Fruit fly (Drosophila melanogaster): Measurements from ENCODE around the gene HisRS.

Gene HisRS

dm6 chrX:18515205-18515921 is at the start of gene HisRS, which contains the start of gene Bx:
Gene HisRS, plus strand, starts transcription at chrX:18515428.
Gene Bx, plus strand, starts transcription at chrX:18515428.
- peak; percentile 31 for TF ChIP-seq EcR (GFP tag; optimal IDR thresholded peaks at IDR 0.05)
- no peak for TF ChIP-seq Pif1A (GFP tag; optimal IDR thresholded peaks at IDR 0.05)
- TF ChIP-seq CG4496 (GFP tag; IDR thresholded peaks at IDR 0.05) = peak; percentile 9; the same call in 2 of the 3 replicates

- TF ChIP-seq Ets98B (GFP tag; IDR thresholded peaks at IDR 0.05) = no peak
- TF ChIP-seq rn (GFP tag; IDR thresholded peaks at IDR 0.05) = no peak
- TF ChIP-seq CG8301 (tag; optimal IDR thresholded peaks at IDR 0.05) = no peak
- TF ChIP-seq CG15710 (tag; optimal IDR thresholded peaks at IDR 0.05) = no peak
- no peak for TF ChIP-seq CG17806 (tag; optimal IDR thresholded peaks at IDR 0.05)
- TF ChIP-seq CG8159 (tag; optimal IDR thresholded peaks at IDR 0.05) = no peak
- no peak for TF ChIP-seq fd96Ca (GFP tag; IDR thresholded peaks at IDR 0.05)
- TF ChIP-seq CG34367 (tag; optimal IDR thresholded peaks at IDR 0.05) = no peak
- TF ChIP-seq Pif1B (GFP tag; optimal IDR thresholded peaks at IDR 0.05) = no peak
- no peak for TF ChIP-seq Snoo (tag; optimal IDR thresholded peaks at IDR 0.05)
- TF ChIP-seq CG9948 (tag; optimal IDR thresholded peaks at IDR 0.05) = no peak
- TF ChIP-seq CG10348 (GFP tag; IDR thresholded peaks at IDR 0.05) = no peak
- no peak for TF ChIP-seq gl (tag; optimal IDR thresholded peaks at IDR 0.05)
Measured at dm6 chrX:18467881-18468280, 47.3 kb upstream of the HisRS start.

- TF ChIP-seq CG17806 (tag; optimal IDR thresholded peaks at IDR 0.05) = peak; percentile 32
- TF ChIP-seq CG14655 (GFP tag; optimal IDR thresholded peaks at IDR 0.05) = peak; percentile 3
- TF ChIP-seq CG9948 (tag; optimal IDR thresholded peaks at IDR 0.05) = no peak
- TF ChIP-seq CG13204 (GFP tag; optimal IDR thresholded peaks at IDR 0.05) = no peak
- TF ChIP-seq Pif1A (GFP tag; optimal IDR thresholded peaks at IDR 0.05) = peak; percentile 21
- no peak for TF ChIP-seq CG10348 (GFP tag; IDR thresholded peaks at IDR 0.05)
- no peak for TF ChIP-seq CG12605 (GFP tag; IDR thresholded peaks at IDR 0.05)
- no peak for TF ChIP-seq gl (tag; optimal IDR thresholded peaks at IDR 0.05)
- TF ChIP-seq CG8159 (tag; optimal IDR thresholded peaks at IDR 0.05) = peak; percentile 18
- 0 out of 2 replicates have a peak, but pooled peaks have one; percentile 22 for TF ChIP-seq CG32121 (GFP tag; IDR thresholded peaks at IDR 0.05)
- peak; percentile 13 for TF ChIP-seq Pif1B (GFP tag; optimal IDR thresholded peaks at IDR 0.05)
- no peak for TF ChIP-seq Snoo (tag; optimal IDR thresholded peaks at IDR 0.05)
- TF ChIP-seq CG8301 (tag; optimal IDR thresholded peaks at IDR 0.05) = peak; percentile 19
- TF ChIP-seq D1 (tag; optimal IDR thresholded peaks at IDR 0.05) = no peak
- no peak for TF ChIP-seq EcR (GFP tag; optimal IDR thresholded peaks at IDR 0.05)
- TF ChIP-seq Ets98B (GFP tag; IDR thresholded peaks at IDR 0.05) = peak; percentile 28; the same call in 1 of the 2 replicates
- TF ChIP-seq rn (GFP tag; IDR thresholded peaks at IDR 0.05) = no peak
- TF ChIP-seq CG34367 (tag; optimal IDR thresholded peaks at IDR 0.05) = no peak
- TF ChIP-seq CG15710 (tag; optimal IDR thresholded peaks at IDR 0.05) = no peak
- TF ChIP-seq fd96Ca (GFP tag; IDR thresholded peaks at IDR 0.05) = no peak
- peak; percentile 42; the same call in 2 of the 3 replicates for TF ChIP-seq CG4496 (GFP tag; IDR thresholded peaks at IDR 0.05)
Measured at dm6 chrX:18479307-18480134, 35.7 kb upstream of the HisRS start, which contains the start of gene CG32547. Gene CG32547, minus strand, starts transcription at chrX:18479487.

dm6 chrX:18482537-18482936 is 32.7 kb upstream of the HisRS start:
- TF ChIP-seq CG12605 (GFP tag; IDR thresholded peaks at IDR 0.05) (no peak), Pif1B (GFP tag; optimal IDR thresholded peaks at IDR 0.05) (no peak), CG34367 (tag; optimal IDR thresholded peaks at IDR 0.05) (no peak), D1 (tag; optimal IDR thresholded peaks at IDR 0.05) (no peak), rn (GFP tag; IDR thresholded peaks at IDR 0.05) (no peak), CG8159 (tag; optimal IDR thresholded peaks at IDR 0.05) (no peak), CG9948 (tag; optimal IDR thresholded peaks at IDR 0.05) (no peak), CG4496 (GFP tag; IDR thresholded peaks at IDR 0.05) (no peak), CG17806 (tag; optimal IDR thresholded peaks at IDR 0.05) (no peak)

dm6 chrX:18483261-18484218 is 31.7 kb upstream of the HisRS start, which contains the start of gene Hayan:
Gene Hayan, minus strand, starts transcription at chrX:18483772.
- TF ChIP-seq CG15710 (tag; optimal IDR thresholded peaks at IDR 0.05) = peak; percentile 17
- peak; percentile 30 for TF ChIP-seq EcR (GFP tag; optimal IDR thresholded peaks at IDR 0.05)
- peak; percentile 58 for TF ChIP-seq gl (tag; optimal IDR thresholded peaks at IDR 0.05)
- TF ChIP-seq Snoo (tag; optimal IDR thresholded peaks at IDR 0.05) = peak; percentile 25
- peak; percentile 49 for TF ChIP-seq CG8159 (tag; optimal IDR thresholded peaks at IDR 0.05)
- TF ChIP-seq CG32121 (GFP tag; IDR thresholded peaks at IDR 0.05) = 0 out of 2 replicates have a peak, but pooled peaks have one; percentile 32
- TF ChIP-seq Pif1B (GFP tag; optimal IDR thresholded peaks at IDR 0.05) = peak; percentile 55
- peak; percentile 64; the same call in 2 of the 3 replicates for TF ChIP-seq CG4496 (GFP tag; IDR thresholded peaks at IDR 0.05)
- TF ChIP-seq CG12605 (GFP tag; IDR thresholded peaks at IDR 0.05) = peak; percentile 60; the same call in 1 of the 2 replicates
- no peak for TF ChIP-seq CG17806 (tag; optimal IDR thresholded peaks at IDR 0.05)
- peak; percentile 3 for TF ChIP-seq CG34367 (tag; optimal IDR thresholded peaks at IDR 0.05)
- no peak for TF ChIP-seq CG10348 (GFP tag; IDR thresholded peaks at IDR 0.05)
- peak; percentile 46; the same call in 1 of the 2 replicates for TF ChIP-seq Ets98B (GFP tag; IDR thresholded peaks at IDR 0.05)
- TF ChIP-seq D1 (tag; optimal IDR thresholded peaks at IDR 0.05) = no peak
- no peak for TF ChIP-seq CG8301 (tag; optimal IDR thresholded peaks at IDR 0.05)
- peak; percentile 44 for TF ChIP-seq CG14655 (GFP tag; optimal IDR thresholded peaks at IDR 0.05)
- TF ChIP-seq Pif1A (GFP tag; optimal IDR thresholded peaks at IDR 0.05) = peak; percentile 57
- no peak for TF ChIP-seq CG9948 (tag; optimal IDR thresholded peaks at IDR 0.05)
- no peak for TF ChIP-seq rn (GFP tag; IDR thresholded peaks at IDR 0.05)
- peak; percentile 69 for TF ChIP-seq CG13204 (GFP tag; optimal IDR thresholded peaks at IDR 0.05)
- 0 out of 3 replicates have a peak, but pooled peaks have one; percentile 44 for TF ChIP-seq fd96Ca (GFP tag; IDR thresholded peaks at IDR 0.05)

Data from whole organism, pupa.